Fruit fly (Drosophila melanogaster): ENCODE measurements around the gene Myb.

Myb gene

dm6 chrX:15887247-15887616, 29.6 kb upstream of the Myb start, which contains the start of gene tay (continued):
- TF ChIP-seq Hr51 (GFP tag; optimal IDR thresholded peaks at IDR 0.05) = no peak
- TF ChIP-seq PHDP (tag; optimal IDR thresholded peaks at IDR 0.05) = no peak
- no peak for TF ChIP-seq CG12236 (GFP tag; optimal IDR thresholded peaks at IDR 0.05)
- no peak for TF ChIP-seq ase (GFP tag; IDR thresholded peaks at IDR 0.05)
- TF ChIP-seq Awh (GFP tag; IDR thresholded peaks at IDR 0.05) = no peak
- peak; percentile 63; the same call in 1 of the 2 replicates for TF ChIP-seq Rfx (GFP tag; IDR thresholded peaks at IDR 0.05)
- TF ChIP-seq Stat92E (GFP tag; optimal IDR thresholded peaks at IDR 0.05) = no peak
- no peak for TF ChIP-seq tup (GFP tag; optimal IDR thresholded peaks at IDR 0.05)
- no peak for TF ChIP-seq aop (GFP tag; IDR thresholded peaks at IDR 0.05)
- TF ChIP-seq ara (GFP tag; IDR thresholded peaks at IDR 0.05) = no peak
- no peak for TF ChIP-seq CG34376 (GFP tag; optimal IDR thresholded peaks at IDR 0.05)
- no peak for TF ChIP-seq NC2α (GFP tag; optimal IDR thresholded peaks at IDR 0.05)
- no peak for TF ChIP-seq CG11504 (tag; optimal IDR thresholded peaks at IDR 0.05)
- no peak for TF ChIP-seq disco-r (GFP tag; optimal IDR thresholded peaks at IDR 0.05)
- no peak for TF ChIP-seq grn (GFP tag; optimal IDR thresholded peaks at IDR 0.05)
- no peak for TF ChIP-seq D19B (GFP tag; optimal IDR thresholded peaks at IDR 0.05)
- peak; percentile 9 for TF ChIP-seq CG2120 (GFP tag; optimal IDR thresholded peaks at IDR 0.05)
- no peak for TF ChIP-seq insv (GFP tag; optimal IDR thresholded peaks at IDR 0.05)
- no peak for TF ChIP-seq CG9817 (tag; optimal IDR thresholded peaks at IDR 0.05)
- TF ChIP-seq ERR (GFP tag; optimal IDR thresholded peaks at IDR 0.05) = no peak
- TF ChIP-seq Ada2b (GFP tag; IDR thresholded peaks at IDR 0.05) = no peak
- TF ChIP-seq sens-2 (GFP tag; IDR thresholded peaks at IDR 0.05) = no peak
- no peak for TF ChIP-seq CG10147 (GFP tag; optimal IDR thresholded peaks at IDR 0.05)
- peak; percentile 81 for TF ChIP-seq BEAF-32 (GFP tag; optimal IDR thresholded peaks at IDR 0.05)
- TF ChIP-seq CG4328 (GFP tag; optimal IDR thresholded peaks at IDR 0.05) = no peak
- 0 out of 2 replicates have a peak, but pooled peaks have one; percentile 17 for TF ChIP-seq CG31441 (GFP tag; IDR thresholded peaks at IDR 0.05)
- no peak for TF ChIP-seq gt (GFP tag; IDR thresholded peaks at IDR 0.05)
- TF ChIP-seq CG10462 (GFP tag; optimal IDR thresholded peaks at IDR 0.05) = no peak
- no peak for TF ChIP-seq CG3065 (GFP tag; optimal IDR thresholded peaks at IDR 0.05)
- no peak for TF ChIP-seq Ssrp (tag; optimal IDR thresholded peaks at IDR 0.05)
- no peak for TF ChIP-seq CG6765 (GFP tag; optimal IDR thresholded peaks at IDR 0.05)
- TF ChIP-seq cad (GFP tag; optimal IDR thresholded peaks at IDR 0.05) = no peak
- TF ChIP-seq CG2116 (GFP tag; optimal IDR thresholded peaks at IDR 0.05) = peak; percentile 42
- TF ChIP-seq Ets97D (GFP tag; optimal IDR thresholded peaks at IDR 0.05) = peak; percentile 32
- TF ChIP-seq crol (GFP tag; IDR thresholded peaks at IDR 0.05) = no peak
- no peak for TF ChIP-seq trh (GFP tag; optimal IDR thresholded peaks at IDR 0.05)
- TF ChIP-seq CG7839 (tag; optimal IDR thresholded peaks at IDR 0.05) = no peak
- no peak for TF ChIP-seq CG9437 (GFP tag; optimal IDR thresholded peaks at IDR 0.05)
- no peak for TF ChIP-seq jigr1 (GFP tag; IDR thresholded peaks at IDR 0.05)
- TF ChIP-seq Bgb (GFP tag; IDR thresholded peaks at IDR 0.05; ENCODE audit: partially characterized antibody) = peak; percentile 84
- no peak for TF ChIP-seq CG3407 (GFP tag; optimal IDR thresholded peaks at IDR 0.05)
- TF ChIP-seq CG4707 (GFP tag; optimal IDR thresholded peaks at IDR 0.05) = no peak
- TF ChIP-seq CG7987 (GFP tag; optimal IDR thresholded peaks at IDR 0.05) = no peak
- no peak for TF ChIP-seq CG17912 (GFP tag; optimal IDR thresholded peaks at IDR 0.05)
- TF ChIP-seq Tbp (GFP tag; optimal IDR thresholded peaks at IDR 0.05) = no peak
- no peak for TF ChIP-seq Atf3 (GFP tag; optimal IDR thresholded peaks at IDR 0.05)
- TF ChIP-seq Dip3 (GFP tag; optimal IDR thresholded peaks at IDR 0.05) = no peak
- peak; percentile 63 for TF ChIP-seq Scr (GFP tag; IDR thresholded peaks at IDR 0.05; ENCODE audit: partially characterized antibody)
- no peak for TF ChIP-seq CG11695 (GFP tag; IDR thresholded peaks at IDR 0.05)
- TF ChIP-seq dmrt99B (tag; optimal IDR thresholded peaks at IDR 0.05) = no peak
- no peak for TF ChIP-seq sim (GFP tag; IDR thresholded peaks at IDR 0.05)
- no peak for TF ChIP-seq pnt (GFP tag; optimal IDR thresholded peaks at IDR 0.05)
